Fruit fly (Drosophila melanogaster) whole organism, wandering third instar larva: ENCODE measurements around the gene Task6.
A peak's percentile ranks its signal among the peaks of the same experiment; 100 is the strongest.

Source experiments
- CG9705 ChIP-seq: fragments of 200-800 bp; sonication (Bioruptor generic); optimal IDR thresholded peaks from 2 replicates; lab custom pipeline; 2018; ENCODE audit warnings: missing biosample characterization, mild to moderate bottlenecking, missing genetic modification characterization
- Dfd ChIP-seq: fragments of >200 bp; optimal IDR thresholded peaks from 2 replicates; lab custom pipeline; 2017; ENCODE audit warnings: missing biosample characterization, missing genetic modification characterization
- Dif ChIP-seq: fragments of 200-275, 200-300 bp; sonication (Bioruptor generic); optimal IDR thresholded peaks from 2 replicates; lab custom pipeline; 2018; ENCODE audit warnings: missing biosample characterization, missing genetic modification characterization; ENCODE audit not compliant: partially characterized antibody
- GATAd ChIP-seq: sonication (Bioruptor generic); optimal IDR thresholded peaks from 2 replicates; lab custom pipeline; 2016; ENCODE audit warnings: missing biosample characterization, missing genetic modification characterization
- HLH106 ChIP-seq: fragments of 200-800 bp; optimal IDR thresholded peaks from 3 replicates; lab custom pipeline; 2019; ENCODE audit warnings: missing biosample characterization, mild to moderate bottlenecking, missing genetic modification characterization, moderate library complexity
- Hnf4 ChIP-seq: fragments of 200-800 bp; sonication (Bioruptor generic); optimal IDR thresholded peaks from 2 replicates; lab custom pipeline; 2016; ENCODE audit warnings: missing biosample characterization, mild to moderate bottlenecking, missing genetic modification characterization
- Hr83 ChIP-seq: fragments of 200-300 bp; sonication (Bioruptor generic); optimal IDR thresholded peaks from 2 replicates; lab custom pipeline; 2016; ENCODE audit warnings: missing biosample characterization, mild to moderate bottlenecking, missing genetic modification characterization, moderate library complexity; ENCODE audit not compliant: poor library complexity, severe bottlenecking
- Jra ChIP-seq: sonication (Bioruptor generic); optimal IDR thresholded peaks from 2 replicates; lab custom pipeline; 2016; ENCODE audit warnings: missing biosample characterization, missing genetic modification characterization
- Mio ChIP-seq: sonication (Bioruptor generic); optimal IDR thresholded peaks from 2 replicates; lab custom pipeline; 2016; ENCODE audit warnings: missing biosample characterization, missing genetic modification characterization
- Myc ChIP-seq: fragments of >200 bp; optimal IDR thresholded peaks from 2 replicates; lab custom pipeline; 2017
- N ChIP-seq: fragments of >200 bp; optimal IDR thresholded peaks from 2 replicates; lab custom pipeline; 2018; ENCODE audit warnings: missing biosample characterization, missing external identifiers, missing genetic modification characterization
- Rel ChIP-seq, 2 experiments: fragments of 200-800 bp; sonication (Bioruptor generic) in 1 of 2; optimal IDR thresholded peaks; 2 replicates in 1 of 2; 3 replicates in 1 of 2; lab custom pipeline; 2016 to 2019; ENCODE audit warnings: mild to moderate bottlenecking in 2 of 2, missing biosample characterization in 2 of 2, missing genetic modification characterization in 2 of 2, moderate library complexity in 1 of 2
- Sp1 ChIP-seq: fragments of 200-800 bp; sonication (Bioruptor generic); optimal IDR thresholded peaks from 3 replicates; lab custom pipeline; 2019; ENCODE audit warnings: missing biosample characterization, mild to moderate bottlenecking, missing genetic modification characterization, moderate library complexity
- br ChIP-seq: fragments of 200-800 bp; sonication (Bioruptor generic); optimal IDR thresholded peaks from 2 replicates; lab custom pipeline; 2016; ENCODE audit warnings: missing biosample characterization, missing genetic modification characterization
- brk ChIP-seq: fragments of 200-800 bp; sonication (Bioruptor generic); optimal IDR thresholded peaks from 2 replicates; lab custom pipeline; 2016; ENCODE audit warnings: missing biosample characterization, mild to moderate bottlenecking, missing genetic modification characterization
- dl ChIP-seq, 2 experiments: fragments of 175-275, 200-275 bp in 1 of 2; fragments of 200-275 bp in 1 of 2; sonication (Bioruptor generic); optimal IDR thresholded peaks; lab custom pipeline; 2018; ENCODE audit warnings: mild to moderate bottlenecking in 2 of 2, missing biosample characterization in 2 of 2, missing genetic modification characterization in 2 of 2, moderate library complexity in 2 of 2; ENCODE audit not compliant: partially characterized antibody in 2 of 2, insufficient read depth in 1 of 2
- dmrt93B ChIP-seq: fragments of 200-800 bp; sonication (Bioruptor generic); optimal IDR thresholded peaks from 2 replicates; lab custom pipeline; 2018; ENCODE audit warnings: missing biosample characterization, mild to moderate bottlenecking, missing genetic modification characterization
- dsf ChIP-seq: sonication (Bioruptor generic); optimal IDR thresholded peaks from 2 replicates; lab custom pipeline; 2016; ENCODE audit warnings: missing biosample characterization, missing genetic modification characterization, borderline replicate concordance
- ey ChIP-seq: fragments of 200-800 bp; sonication (Bioruptor generic); optimal IDR thresholded peaks from 2 replicates; lab custom pipeline; 2016; ENCODE audit warnings: missing biosample characterization, missing genetic modification characterization
- foxo ChIP-seq, 2 experiments: fragments of 200-800 bp; sonication (Bioruptor generic); optimal IDR thresholded peaks; 2 replicates in 1 of 2; 3 replicates in 1 of 2; lab custom pipeline; 2016 to 2017; ENCODE audit warnings: missing biosample characterization in 2 of 2, missing genetic modification characterization in 2 of 2
- fru ChIP-seq: fragments of 200-800 bp; sonication (Bioruptor generic); optimal IDR thresholded peaks from 3 replicates; lab custom pipeline; 2016; ENCODE audit warnings: missing biosample characterization, mild to moderate bottlenecking, missing genetic modification characterization
- h ChIP-seq: fragments of 200-800 bp; sonication (Bioruptor generic); optimal IDR thresholded peaks from 3 replicates; lab custom pipeline; 2016; ENCODE audit warnings: missing biosample characterization, mild to moderate bottlenecking, missing genetic modification characterization
- jim ChIP-seq: fragments of 175-275, 200-325 bp; sonication (Bioruptor generic); optimal IDR thresholded peaks from 2 replicates; lab custom pipeline; 2016; ENCODE audit warnings: missing biosample characterization, mild to moderate bottlenecking, missing genetic modification characterization
- lola ChIP-seq: fragments of >200 bp; optimal IDR thresholded peaks from 2 replicates; lab custom pipeline; 2017; ENCODE audit warnings: missing biosample characterization, missing genetic modification characterization
- psq ChIP-seq: fragments of 200-800 bp; sonication (Bioruptor generic); optimal IDR thresholded peaks from 3 replicates; lab custom pipeline; 2017; ENCODE audit warnings: missing biosample characterization, mild to moderate bottlenecking, missing genetic modification characterization, moderate library complexity
- rgr ChIP-seq: fragments of 200-800 bp; sonication (Bioruptor generic); optimal IDR thresholded peaks from 3 replicates; lab custom pipeline; 2016; ENCODE audit warnings: missing biosample characterization, mild to moderate bottlenecking, missing genetic modification characterization
- sage ChIP-seq: fragments of 200-800 bp; sonication (Bioruptor generic); optimal IDR thresholded peaks from 2 replicates; lab custom pipeline; 2016; ENCODE audit warnings: missing biosample characterization, mild to moderate bottlenecking, missing genetic modification characterization
- sv ChIP-seq: fragments of 200-800 bp; sonication (Bioruptor generic); optimal IDR thresholded peaks from 3 replicates; lab custom pipeline; 2016; ENCODE audit warnings: missing biosample characterization, missing genetic modification characterization
- tai ChIP-seq: sonication (Bioruptor generic); optimal IDR thresholded peaks from 2 replicates; lab custom pipeline; 2016; ENCODE audit warnings: missing biosample characterization, missing genetic modification characterization
- usp ChIP-seq: fragments of >200 bp; optimal IDR thresholded peaks from 2 replicates; lab custom pipeline; 2017; ENCODE audit warnings: missing biosample characterization, missing genetic modification characterization
- woc ChIP-seq: sonication (Bioruptor generic); optimal IDR thresholded peaks from 2 replicates; lab custom pipeline; 2016; ENCODE audit warnings: missing biosample characterization, mild to moderate bottlenecking, missing genetic modification characterization

Gene Task6

DNA sequence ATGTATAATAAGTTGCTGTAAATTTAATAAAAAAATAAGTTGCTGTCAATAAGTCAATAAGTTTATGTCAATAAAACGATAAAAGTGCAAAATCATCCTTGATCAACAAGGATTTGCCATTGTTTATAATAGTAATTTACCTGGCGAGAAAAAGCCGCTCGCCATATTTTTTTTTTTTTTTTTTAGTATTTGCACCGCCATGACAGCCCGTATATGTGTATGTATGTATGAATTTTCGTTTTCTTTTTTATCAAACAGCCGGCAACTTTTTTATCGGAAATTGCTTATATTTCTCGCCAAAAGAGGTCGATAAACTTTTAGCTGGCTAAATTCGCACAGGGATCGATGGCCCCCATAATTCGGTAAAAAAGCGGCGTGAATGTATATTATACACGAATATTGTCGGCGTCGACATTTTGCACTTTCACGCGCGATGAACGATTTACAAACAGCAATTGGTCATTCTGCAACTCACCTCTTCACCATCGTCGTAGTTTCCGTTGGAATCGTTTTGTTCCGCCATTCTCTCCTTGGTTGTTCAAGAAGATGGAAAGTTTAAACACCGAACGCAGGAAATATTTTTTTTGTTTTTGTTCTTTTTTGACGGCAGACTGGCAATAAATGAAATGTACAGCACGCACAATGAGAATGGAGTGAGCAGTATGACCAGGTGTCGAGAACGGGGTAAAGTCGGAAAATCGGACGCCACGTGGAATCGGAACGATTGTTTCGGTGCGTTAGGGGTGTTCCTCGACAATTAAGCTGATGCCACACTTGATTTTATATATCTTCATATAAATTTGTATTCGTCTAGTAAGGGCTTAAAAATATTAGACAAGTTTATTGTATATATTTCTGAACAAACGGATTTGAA is 14.2 kb downstream of the Task6 start, which contains the start of gene Hrb87F:
Gene Hrb87F (minus strand): TSS at position 667 of the 874 bp plus-strand sequence.
- TF ChIP-seq woc (GFP tag; lab: Kevin White, UChicago), result peak; percentile 10
- TF ChIP-seq Mio (GFP tag; lab: Kevin White, UChicago), result no peak
- peak; percentile 31 for TF ChIP-seq brk (GFP tag; lab: Kevin White, UChicago)
- TF ChIP-seq Rel (GFP tag; optimal IDR thresholded peaks at IDR 0.05; lab: Kevin White, UChicago), result no peak
- peak; percentile 40 for TF ChIP-seq Rel (tag; optimal IDR thresholded peaks at IDR 0.05; lab: Kevin White, UChicago)
- TF ChIP-seq Hr83 (GFP tag; lab: Kevin White, UChicago), result peak; percentile 70
- TF ChIP-seq Hnf4 (GFP tag; lab: Kevin White, UChicago), result peak; percentile 4
- peak; percentile 90 for TF ChIP-seq jim
- TF ChIP-seq Jra (GFP tag; lab: Kevin White, UChicago), result no peak
- TF ChIP-seq CG9705, result no peak
- TF ChIP-seq Sp1, result peak; percentile 46
- TF ChIP-seq dl (GFP tag; optimal IDR thresholded peaks at IDR 0.05; lab: Kevin White, UChicago; ENCODE audit: insufficient read depth in 1 of 2, partially characterized antibody in 2 of 2), result peak in 1 of 2 experiments; percentile 12
- TF ChIP-seq, all 38 proteins: peak for 8

DNA sequence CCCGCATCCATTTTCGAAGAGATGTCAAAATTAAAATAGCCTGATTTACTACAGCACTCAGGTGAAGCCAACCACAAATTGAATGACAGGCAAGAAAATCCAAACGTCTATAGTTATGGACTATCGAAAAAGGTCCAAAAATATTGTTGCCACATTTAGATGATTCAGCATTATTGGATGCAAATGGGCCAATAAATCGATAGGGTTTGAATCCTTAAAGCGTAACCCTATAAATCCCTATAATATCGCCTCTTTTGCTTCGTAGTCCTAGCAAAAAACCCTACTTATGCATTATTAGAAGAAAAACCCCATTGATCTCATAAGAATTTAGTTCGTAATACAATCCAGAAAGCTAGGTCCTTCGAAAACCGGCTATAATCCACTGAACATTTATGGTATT is 18.0 kb downstream of the Task6 start, which contains the start of gene Rbp4:
Gene Rbp4 (minus strand): TSS at position 101 of the 400 bp plus-strand sequence.
- no peak for TF ChIP-seq N
- no peak for TF ChIP-seq CG9705
- no peak for TF ChIP-seq dsf (GFP tag; lab: Kevin White, UChicago)
- no peak for TF ChIP-seq foxo (GFP tag; optimal IDR thresholded peaks at IDR 0.05; lab: Kevin White, UChicago)
- no peak for TF ChIP-seq fru (GFP tag; lab: Kevin White, UChicago)
- TF ChIP-seq Hr83 (GFP tag; lab: Kevin White, UChicago), result no peak
- no peak for TF ChIP-seq sage
- TF ChIP-seq HLH106, result no peak
- TF ChIP-seq lola (GFP tag; lab: Kevin White, UChicago), result no peak
- no peak for TF ChIP-seq ey (GFP tag; lab: Kevin White, UChicago)
- TF ChIP-seq sv (GFP tag; lab: Kevin White, UChicago), result no peak
- no peak for TF ChIP-seq h

DNA sequence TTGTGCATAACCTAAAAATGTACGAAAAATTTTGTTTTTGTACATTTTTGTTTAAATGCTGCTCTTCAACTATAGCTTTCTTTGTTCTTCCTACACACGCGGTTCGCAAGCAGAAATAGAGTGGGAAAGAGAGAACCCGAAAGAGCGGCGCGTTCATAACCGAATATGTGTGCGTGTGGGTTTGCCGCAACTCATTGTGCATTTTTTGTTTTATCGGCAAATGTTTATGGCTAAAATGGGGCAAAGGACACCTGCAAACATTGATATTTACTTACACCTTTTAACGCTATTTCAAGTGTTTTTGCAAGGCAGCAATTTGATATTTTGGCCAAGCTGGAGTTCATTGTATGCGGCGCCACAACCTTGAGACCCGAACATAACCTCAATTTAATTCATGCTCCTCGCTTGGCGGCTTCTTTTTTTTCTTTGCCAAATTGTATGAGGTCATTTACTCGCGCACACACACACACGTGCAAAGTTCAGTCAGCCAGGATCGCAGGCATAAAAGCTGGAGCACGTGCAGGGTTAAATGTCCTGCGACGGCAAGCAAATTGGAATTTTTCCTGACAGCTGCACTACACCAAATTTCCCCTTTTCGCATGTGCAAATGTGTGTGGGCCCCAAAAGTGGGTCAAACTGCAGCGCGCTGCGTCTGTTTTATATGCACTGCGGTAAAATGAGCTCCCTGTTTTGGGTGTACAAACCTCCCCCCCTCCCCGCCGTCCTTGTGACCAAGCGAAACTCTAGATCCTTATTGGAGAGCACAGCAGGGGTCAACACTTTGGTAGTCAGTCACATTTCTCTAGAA is 26.4 kb downstream of the Task6 start:
- TF ChIP-seq Hnf4 (GFP tag; lab: Kevin White, UChicago) (peak; percentile 26), psq (GFP tag; lab: Kevin White, UChicago) (peak; percentile 90), brk (GFP tag; lab: Kevin White, UChicago) (peak; percentile 61), Dif (GFP tag; lab: Kevin White, UChicago) (peak; percentile 2), woc (GFP tag; lab: Kevin White, UChicago) (peak; percentile 26), Sp1 (no peak), GATAd (GFP tag; lab: Kevin White, UChicago) (no peak)
- TF ChIP-seq, all 38 proteins: peak for 5

DNA sequence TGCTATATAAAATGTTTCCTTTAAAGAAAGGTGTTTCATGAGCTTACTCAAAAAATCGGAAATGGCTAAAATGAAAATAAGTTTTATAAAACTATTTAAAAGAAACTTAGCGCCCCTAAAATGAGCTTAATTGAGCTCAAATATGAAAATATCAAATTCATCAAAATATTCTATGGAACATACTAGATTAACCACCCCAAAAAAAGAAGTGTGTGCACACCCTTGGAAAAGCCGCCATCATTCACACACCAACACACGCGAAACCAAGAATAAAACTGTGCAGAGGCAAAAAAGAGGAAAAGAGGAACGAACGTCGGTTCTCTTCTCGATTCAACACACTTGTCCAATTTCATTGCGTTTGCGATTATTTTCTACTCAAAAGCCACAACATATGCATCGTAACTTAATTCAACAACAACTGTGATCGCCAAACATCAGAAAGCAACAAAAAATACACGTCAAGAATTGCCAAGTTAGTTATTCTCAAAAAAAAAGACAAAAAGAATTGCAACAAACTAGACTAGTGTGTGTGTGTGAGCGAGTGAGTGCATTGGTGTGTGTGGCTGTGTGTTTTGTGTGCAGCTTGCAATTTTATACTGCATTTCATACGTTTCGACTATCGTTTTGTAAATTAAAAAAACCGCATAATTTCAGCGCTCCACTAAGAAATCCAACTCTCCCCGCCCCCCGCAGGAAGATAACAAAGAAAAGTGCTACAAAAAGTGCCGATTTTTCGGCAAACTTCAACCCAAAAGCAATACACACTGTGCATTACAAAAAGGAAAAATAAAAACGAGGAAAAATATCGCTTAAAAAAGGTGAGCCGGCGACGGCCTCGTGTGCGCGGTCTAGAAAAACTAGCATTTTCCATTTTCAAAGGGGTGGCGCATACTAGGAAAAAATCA is 27.4 kb downstream of the Task6 start, which contains the start of gene rin:
Gene rin (plus strand): TSS at position 276 of the 905 bp plus-strand sequence.
- no peak for TF ChIP-seq Myc
- peak; percentile 37 for TF ChIP-seq psq (GFP tag; lab: Kevin White, UChicago)
- peak; percentile 28 for TF ChIP-seq woc (GFP tag; lab: Kevin White, UChicago)
- TF ChIP-seq usp (GFP tag; lab: Kevin White, UChicago), result no peak
- TF ChIP-seq Sp1, result peak; percentile 8
- no peak for TF ChIP-seq Rel (GFP tag; optimal IDR thresholded peaks at IDR 0.05; lab: Kevin White, UChicago)
- TF ChIP-seq Rel (tag; optimal IDR thresholded peaks at IDR 0.05; lab: Kevin White, UChicago), result peak; percentile 28
- no peak for TF ChIP-seq dmrt93B (GFP tag; lab: Kevin White, UChicago)
- TF ChIP-seq ey (GFP tag; lab: Kevin White, UChicago), result no peak
- peak; percentile 42 for TF ChIP-seq Dfd (GFP tag; lab: Kevin White, UChicago)
- TF ChIP-seq HLH106, result peak; percentile 2
- TF ChIP-seq rgr (GFP tag; lab: Kevin White, UChicago), result peak; percentile 34
- TF ChIP-seq tai (GFP tag; lab: Kevin White, UChicago), result peak; percentile 27
- peak in 1 of 2 experiments; percentile 13 for TF ChIP-seq foxo (GFP tag; optimal IDR thresholded peaks at IDR 0.05; lab: Kevin White, UChicago)
- TF ChIP-seq br (GFP tag; lab: Kevin White, UChicago), result no peak
- TF ChIP-seq Hnf4 (GFP tag; lab: Kevin White, UChicago), result peak; percentile 25
